Fruit fly (Drosophila melanogaster) whole organism, adult: Measurements from ENCODE around the gene mRpL33.

Experiments
- CG11617 ChIP-seq: fragments of 200-800 bp; sonication (Bioruptor generic); optimal IDR thresholded peaks from 2 replicates; lab custom pipeline; 2017; ENCODE audit warnings: mild to moderate bottlenecking, missing biosample characterization, missing genetic modification reagents, missing genetic modification characterization
- CG12768 ChIP-seq: fragments of 200-800 bp; sonication (Bioruptor generic); optimal IDR thresholded peaks from 2 replicates; lab custom pipeline; 2017; ENCODE audit warnings: missing biosample characterization, missing genetic modification characterization, mild to moderate bottlenecking, moderate library complexity, missing genetic modification reagents
- CG14711 ChIP-seq: fragments of 200-800 bp; sonication (Bioruptor generic); optimal IDR thresholded peaks from 2 replicates; lab custom pipeline; 2018; ENCODE audit warnings: missing biosample characterization, mild to moderate bottlenecking, missing genetic modification characterization, moderate library complexity
- CG1620 ChIP-seq: fragments of 200-800 bp; sonication (Bioruptor generic); optimal IDR thresholded peaks from 2 replicates; lab custom pipeline; 2016; ENCODE audit warnings: missing biosample characterization, missing genetic modification characterization
- CG33017 ChIP-seq: fragments of 200-800 bp; sonication (Bioruptor generic); optimal IDR thresholded peaks from 2 replicates; lab custom pipeline; 2018; ENCODE audit warnings: missing biosample characterization, mild to moderate bottlenecking, missing genetic modification characterization, moderate library complexity
- CG5204 ChIP-seq: fragments of 200-800 bp; sonication (Bioruptor generic); optimal IDR thresholded peaks from 2 replicates; lab custom pipeline; 2016; ENCODE audit warnings: missing biosample characterization, missing genetic modification characterization
- CG7045 ChIP-seq: fragments of 200-800 bp; sonication (Bioruptor generic); optimal IDR thresholded peaks from 2 replicates; lab custom pipeline; 2017; ENCODE audit warnings: missing biosample characterization, mild to moderate bottlenecking, missing genetic modification characterization
- CG7101 ChIP-seq: fragments of 200-800 bp; sonication (Bioruptor generic); optimal IDR thresholded peaks from 2 replicates; lab custom pipeline; 2018; ENCODE audit warnings: missing biosample characterization, mild to moderate bottlenecking, missing genetic modification characterization, moderate library complexity
- Clk ChIP-seq: fragments of 200-800 bp; sonication (Bioruptor generic); optimal IDR thresholded peaks from 2 replicates; lab custom pipeline; 2017; ENCODE audit warnings: missing biosample characterization, missing genetic modification characterization
- Crg-1 ChIP-seq: fragments of 200-800 bp; sonication (Bioruptor generic); optimal IDR thresholded peaks from 2 replicates; lab custom pipeline; 2016; ENCODE audit warnings: missing biosample characterization, missing genetic modification characterization
- Hr96 ChIP-seq: fragments of 200-800 bp; sonication (Bioruptor generic); optimal IDR thresholded peaks from 2 replicates; lab custom pipeline; 2016; ENCODE audit warnings: missing biosample characterization, missing genetic modification characterization
- Mnt ChIP-seq: fragments of 200-800 bp; sonication (Bioruptor generic); optimal IDR thresholded peaks from 2 replicates; lab custom pipeline; 2016; ENCODE audit warnings: missing biosample characterization, mild to moderate bottlenecking, missing genetic modification characterization
- bab1 ChIP-seq: fragments of 200-800 bp; sonication (Bioruptor generic); optimal IDR thresholded peaks from 3 replicates; lab custom pipeline; 2019; ENCODE audit warnings: missing biosample characterization, mild to moderate bottlenecking, missing genetic modification characterization, moderate library complexity
- cic ChIP-seq: fragments of 200-800 bp; sonication (Bioruptor generic); optimal IDR thresholded peaks from 2 replicates; lab custom pipeline; 2017; ENCODE audit warnings: missing biosample characterization, mild to moderate bottlenecking, missing genetic modification characterization, moderate library complexity
- cnc ChIP-seq, 2 experiments: fragments of >200 bp; optimal IDR thresholded peaks; 2 replicates each; lab custom pipeline; 2017
- kay ChIP-seq: fragments of 200-800 bp; sonication (Bioruptor generic); peaks from one replicate; lab custom pipeline; 2016; ENCODE audit warnings: missing biosample characterization, missing genetic modification characterization, borderline replicate concordance
- ovo ChIP-seq: fragments of 200-800 bp; sonication (Bioruptor generic); optimal IDR thresholded peaks from 2 replicates; lab custom pipeline; 2016; ENCODE audit warnings: missing biosample characterization, missing genetic modification characterization
- pad ChIP-seq: fragments of 200-800 bp; sonication (Bioruptor generic); optimal IDR thresholded peaks from 3 replicates; lab custom pipeline; 2017; ENCODE audit warnings: missing biosample characterization, missing genetic modification characterization, mild to moderate bottlenecking, moderate library complexity, missing genetic modification reagents
- tj ChIP-seq: fragments of 200-800 bp; sonication (Bioruptor generic); optimal IDR thresholded peaks from 3 replicates; lab custom pipeline; 2017; ENCODE audit warnings: missing biosample characterization, mild to moderate bottlenecking, missing genetic modification characterization, moderate library complexity
- toe ChIP-seq: fragments of 200-800 bp; sonication (Bioruptor generic); optimal IDR thresholded peaks from 2 replicates; lab custom pipeline; 2016; ENCODE audit warnings: missing biosample characterization, missing genetic modification characterization

The mRpL33 gene

dm6 chrX:4302246-4302645 is 19.8 kb downstream of the mRpL33 start, which contains the start of gene CG12692:
TSS of gene CG12692 (minus strand) at chrX:4302346.
- TF ChIP-seq CG12768 (GFP tag; lab: Kevin White, UChicago) = no peak
- TF ChIP-seq kay (GFP tag; lab: Kevin White, UChicago) = no peak
- no peak for TF ChIP-seq CG7045
- TF ChIP-seq CG1620 (GFP tag; lab: Kevin White, UChicago) = no peak
- TF ChIP-seq cnc (optimal IDR thresholded peaks at IDR 0.05; lab: Kevin White, UChicago) = no peak
- TF ChIP-seq CG7101 (tag; lab: Kevin White, UChicago) = no peak
- TF ChIP-seq pad (GFP tag; lab: Kevin White, UChicago) = no peak
- TF ChIP-seq CG14711 (tag; lab: Kevin White, UChicago) = no peak
- no peak for TF ChIP-seq CG33017
- TF ChIP-seq CG11617 (GFP tag; lab: Kevin White, UChicago) = no peak
- no peak for TF ChIP-seq CG5204 (GFP tag; lab: Kevin White, UChicago)

- TF ChIP-seq Mnt (GFP tag; lab: Kevin White, UChicago) (no peak), CG5204 (GFP tag; lab: Kevin White, UChicago) (no peak), cic (GFP tag; lab: Kevin White, UChicago) (no peak), CG7045 (no peak), Hr96 (GFP tag; lab: Kevin White, UChicago) (no peak), Crg-1 (GFP tag; lab: Kevin White, UChicago) (no peak), CG33017 (no peak), CG1620 (GFP tag; lab: Kevin White, UChicago) (no peak)
These were observed 28.6 kb downstream of the mRpL33 start for dm6 chrX:4293418-4293817.

dm6 chrX:4280769-4281168 is 41.3 kb downstream of the mRpL33 start:
- TF ChIP-seq CG5204 (GFP tag; lab: Kevin White, UChicago) (no peak), Mnt (GFP tag; lab: Kevin White, UChicago) (no peak), tj (GFP tag; lab: Kevin White, UChicago) (no peak), Clk (GFP tag; lab: Kevin White, UChicago) (no peak), CG11617 (GFP tag; lab: Kevin White, UChicago) (no peak), toe (GFP tag; lab: Kevin White, UChicago) (no peak), CG7045 (no peak), cnc (optimal IDR thresholded peaks at IDR 0.05; lab: Kevin White, UChicago) (no peak)

- TF ChIP-seq Clk (GFP tag; lab: Kevin White, UChicago) = no peak
- TF ChIP-seq CG1620 (GFP tag; lab: Kevin White, UChicago) = no peak
- no peak for TF ChIP-seq CG5204 (GFP tag; lab: Kevin White, UChicago)
- TF ChIP-seq CG11617 (GFP tag; lab: Kevin White, UChicago) = no peak
- TF ChIP-seq ovo = no peak
- no peak for TF ChIP-seq bab1 (GFP tag; lab: Kevin White, UChicago)
- no peak for TF ChIP-seq Mnt (GFP tag; lab: Kevin White, UChicago)
- no peak for TF ChIP-seq cic (GFP tag; lab: Kevin White, UChicago)
- TF ChIP-seq toe (GFP tag; lab: Kevin White, UChicago) = no peak
- TF ChIP-seq kay (GFP tag; lab: Kevin White, UChicago) = no peak
- no peak for TF ChIP-seq CG7045
- TF ChIP-seq CG12768 (GFP tag; lab: Kevin White, UChicago) = no peak
- no peak for TF ChIP-seq tj (GFP tag; lab: Kevin White, UChicago)
- TF ChIP-seq CG14711 (tag; lab: Kevin White, UChicago) = no peak
- no peak for TF ChIP-seq CG7101 (tag; lab: Kevin White, UChicago)
- no peak for TF ChIP-seq pad (GFP tag; lab: Kevin White, UChicago)
These were observed 44.2 kb downstream of the mRpL33 start, which contains the start of gene CG15578 for dm6 chrX:4277861-4278260. TSS of gene CG15578 (minus strand) at chrX:4277961.

dm6 chrX:4276900-4277299 is 45.1 kb downstream of the mRpL33 start, which contains the start of gene CG15577:
TSS of gene CG15577 (minus strand) at chrX:4277000.
- TF ChIP-seq Crg-1 (GFP tag; lab: Kevin White, UChicago) = no peak
- no peak for TF ChIP-seq cic (GFP tag; lab: Kevin White, UChicago)
- no peak for TF ChIP-seq CG12768 (GFP tag; lab: Kevin White, UChicago)
- no peak for TF ChIP-seq CG14711 (tag; lab: Kevin White, UChicago)
- no peak for TF ChIP-seq cnc (optimal IDR thresholded peaks at IDR 0.05; lab: Kevin White, UChicago)
- no peak for TF ChIP-seq CG33017
- no peak for TF ChIP-seq CG11617 (GFP tag; lab: Kevin White, UChicago)
- no peak for TF ChIP-seq Mnt (GFP tag; lab: Kevin White, UChicago)
- no peak for TF ChIP-seq bab1 (GFP tag; lab: Kevin White, UChicago)
- no peak for TF ChIP-seq CG7045

- TF ChIP-seq CG14711 (tag; lab: Kevin White, UChicago) (no peak), CG5204 (GFP tag; lab: Kevin White, UChicago) (no peak), CG1620 (GFP tag; lab: Kevin White, UChicago) (no peak), tj (GFP tag; lab: Kevin White, UChicago) (no peak), CG7045 (no peak), bab1 (GFP tag; lab: Kevin White, UChicago) (no peak), cic (GFP tag; lab: Kevin White, UChicago) (no peak), pad (GFP tag; lab: Kevin White, UChicago) (no peak), toe (GFP tag; lab: Kevin White, UChicago) (no peak), Hr96 (GFP tag; lab: Kevin White, UChicago) (no peak), cnc (optimal IDR thresholded peaks at IDR 0.05; lab: Kevin White, UChicago) (no peak)
These were observed 48.5 kb downstream of the mRpL33 start for dm6 chrX:4273499-4273898.
